Worm (Caenorhabditis elegans) whole organism, late embryonic: ENCODE measurements around the gene Y56A3A.7.

Experiments
- K02D7.2 ChIP-seq: sonication (generic microtip); optimal IDR thresholded peaks from 2 replicates; lab custom pipeline; 2017; ENCODE audit warnings: mild to moderate bottlenecking, missing genetic modification characterization, missing compliant biosample characterization
- K09A11.1 ChIP-seq: sonication (generic microtip); optimal IDR thresholded peaks from 2 replicates; lab custom pipeline; 2017; ENCODE audit warnings: antibody characterized with exemption, mild to moderate bottlenecking, missing genetic modification characterization, missing compliant biosample characterization; ENCODE audit not compliant: insufficient read depth
- T23F11.4 ChIP-seq: fragments of 200-800 bp; sonication (Bioruptor generic); optimal IDR thresholded peaks from 2 replicates; lab custom pipeline; 2018; ENCODE audit warnings: mild to moderate bottlenecking, missing genetic modification characterization, missing compliant biosample characterization
- ceh-31 ChIP-seq: sonication (generic microtip); optimal IDR thresholded peaks from 2 replicates; lab custom pipeline; 2016; ENCODE audit warnings: missing genetic modification characterization, missing compliant biosample characterization
- ceh-34 ChIP-seq: sonication (generic microtip); optimal IDR thresholded peaks from 2 replicates; lab custom pipeline; 2016; ENCODE audit warnings: mild to moderate bottlenecking, missing genetic modification characterization, missing compliant biosample characterization
- ceh-48 ChIP-seq: sonication (generic microtip); optimal IDR thresholded peaks from 2 replicates; lab custom pipeline; 2016; ENCODE audit warnings: missing genetic modification characterization, inconsistent platforms, missing compliant biosample characterization
- dmd-4 ChIP-seq: sonication (generic microtip); optimal IDR thresholded peaks from 2 replicates; lab custom pipeline; 2016; ENCODE audit warnings: borderline replicate concordance, missing genetic modification characterization, missing compliant biosample characterization
- dve-1 ChIP-seq: sonication (generic microtip); optimal IDR thresholded peaks from 2 replicates; lab custom pipeline; 2017; ENCODE audit warnings: antibody characterized with exemption, mild to moderate bottlenecking, missing genetic modification characterization, missing compliant biosample characterization
- elt-4 ChIP-seq: sonication (generic microtip); optimal IDR thresholded peaks from 2 replicates; lab custom pipeline; 2016; ENCODE audit warnings: missing genetic modification characterization, missing compliant biosample characterization
- ets-4 ChIP-seq: sonication (generic microtip); optimal IDR thresholded peaks from 2 replicates; lab custom pipeline; 2016; ENCODE audit warnings: missing genetic modification characterization, missing compliant biosample characterization
- eyg-1 ChIP-seq: sonication (generic microtip); optimal IDR thresholded peaks from 2 replicates; lab custom pipeline; 2016; ENCODE audit warnings: missing genotype, missing genetic modification characterization, missing compliant biosample characterization
- fkh-10 ChIP-seq: fragments of 150-350 bp; optimal IDR thresholded peaks from 2 replicates; lab custom pipeline; 2014; ENCODE audit warnings: missing biosample characterization, missing genetic modification reagents, missing genetic modification characterization
- fkh-6 ChIP-seq: sonication (generic microtip); optimal IDR thresholded peaks from 2 replicates; lab custom pipeline; 2016; ENCODE audit warnings: missing genetic modification characterization, missing compliant biosample characterization
- gmeb-2 ChIP-seq: sonication (generic microtip); optimal IDR thresholded peaks from 2 replicates; lab custom pipeline; 2016; ENCODE audit warnings: missing genetic modification characterization, inconsistent platforms, missing compliant biosample characterization
- hlh-15 ChIP-seq: sonication (generic microtip); optimal IDR thresholded peaks from 2 replicates; lab custom pipeline; 2016; ENCODE audit warnings: missing genetic modification characterization, missing compliant biosample characterization
- hlh-8 ChIP-seq: sonication (generic microtip); optimal IDR thresholded peaks from 2 replicates; lab custom pipeline; 2016; ENCODE audit warnings: missing genotype, missing genetic modification characterization, missing compliant biosample characterization
- nfya-1 ChIP-seq: sonication (generic microtip); optimal IDR thresholded peaks from 2 replicates; lab custom pipeline; 2017; ENCODE audit warnings: missing genetic modification characterization, mild to moderate bottlenecking, missing compliant biosample characterization, antibody characterized with exemption, moderate library complexity
- nhr-232 ChIP-seq: sonication (generic microtip); optimal IDR thresholded peaks from 2 replicates; lab custom pipeline; 2016; ENCODE audit warnings: missing genetic modification characterization, missing compliant biosample characterization
- npax-4 ChIP-seq: sonication (generic microtip); optimal IDR thresholded peaks from 2 replicates; lab custom pipeline; 2016; ENCODE audit warnings: missing genetic modification characterization, missing compliant biosample characterization
- odd-2 ChIP-seq: sonication (generic microtip); optimal IDR thresholded peaks from 2 replicates; lab custom pipeline; 2017; ENCODE audit warnings: antibody characterized with exemption, mild to moderate bottlenecking, missing genetic modification characterization, missing compliant biosample characterization
- pax-1 ChIP-seq: fragments of 150-350 bp; optimal IDR thresholded peaks from 2 replicates; lab custom pipeline; 2014; ENCODE audit warnings: missing biosample characterization, missing genetic modification characterization
- pha-4 ChIP-seq: fragments of 150-350 bp; optimal IDR thresholded peaks from 2 replicates; lab custom pipeline; 2018; ENCODE audit warnings: missing biosample characterization, missing genetic modification reagents, missing genetic modification characterization
- ref-2 ChIP-seq: sonication (generic microtip); optimal IDR thresholded peaks from 2 replicates; lab custom pipeline; 2016; ENCODE audit warnings: missing genetic modification characterization, missing compliant biosample characterization
- sdc-2 ChIP-seq: sonication (generic microtip); optimal IDR thresholded peaks from 2 replicates; lab custom pipeline; 2016; ENCODE audit warnings: missing genotype, missing genetic modification characterization, missing compliant biosample characterization
- unc-86 ChIP-seq: sonication (generic microtip); optimal IDR thresholded peaks from 2 replicates; lab custom pipeline; 2016; ENCODE audit warnings: missing genetic modification characterization, missing compliant biosample characterization
- ztf-16 ChIP-seq: sonication (generic microtip); optimal IDR thresholded peaks from 2 replicates; lab custom pipeline; 2017; ENCODE audit warnings: missing genetic modification characterization, missing compliant biosample characterization

Gene Y56A3A.7

DNA sequence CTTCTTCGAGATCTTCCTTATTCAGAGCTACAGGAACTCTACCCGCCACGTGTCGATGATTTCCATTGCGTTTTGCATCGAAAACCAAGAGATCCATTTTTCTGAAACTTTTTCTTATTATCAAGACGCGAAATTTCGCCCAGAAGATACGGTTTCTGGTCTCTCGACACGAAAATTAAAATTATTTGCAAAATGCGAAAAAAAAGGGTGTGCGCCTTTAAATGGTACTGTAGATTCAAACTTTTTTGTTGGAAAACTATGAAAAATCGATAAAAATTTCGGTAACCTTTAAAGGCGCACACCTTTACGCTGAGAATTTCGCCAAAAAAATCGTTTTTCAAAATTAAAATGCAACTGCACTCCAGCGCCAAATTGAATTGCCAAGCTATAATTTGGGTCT, 48.6 kb downstream of the Y56A3A.7 start, which contains the start of gene tsen-2:
tsen-2 (minus strand) TSS at position 101 of the 400 bp plus-strand sequence.
- no peak for TF ChIP-seq ceh-31 (tag; lab: Kevin White, UChicago)
- TF ChIP-seq npax-4, result no peak

- no peak for TF ChIP-seq pax-1
- TF ChIP-seq nfya-1 (tag; lab: Kevin White, UChicago), result peak; percentile 51
Measured at ce11 chrIII:11896652-11897051, 50.2 kb downstream of the Y56A3A.7 start.

DNA sequence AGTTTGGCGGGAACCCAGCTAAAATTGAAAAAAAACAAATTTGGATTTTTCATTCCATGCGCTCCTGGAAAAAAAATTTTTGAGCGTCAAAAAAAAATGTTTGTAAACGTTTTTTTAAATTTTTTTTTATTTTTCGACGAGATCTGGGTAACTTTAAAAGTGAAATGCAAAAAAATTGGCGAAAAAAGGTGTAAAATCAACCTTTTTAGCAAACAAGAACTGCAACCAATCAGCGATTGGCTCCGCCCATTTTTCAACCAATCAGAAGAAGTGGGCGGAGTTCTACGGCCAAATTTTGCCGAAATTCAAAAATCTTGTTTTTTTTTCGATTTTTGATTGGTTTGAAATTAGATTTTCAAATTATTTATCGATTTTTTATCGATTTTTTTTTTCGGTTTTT, 51.3 kb downstream of the Y56A3A.7 start:
- peak; percentile 72 for TF ChIP-seq nfya-1 (tag; lab: Kevin White, UChicago)
- TF ChIP-seq hlh-8 (tag; lab: Kevin White, UChicago), result no peak

ce11 chrIII:11892939-11893338, 53.9 kb downstream of the Y56A3A.7 start, which contains the start of gene Y56A3A.41:
Y56A3A.41 (minus strand) TSS chrIII:11893039.
- no peak for TF ChIP-seq dve-1 (tag; lab: Kevin White, UChicago)
- no peak for TF ChIP-seq fkh-6 (tag; lab: Kevin White, UChicago)
- TF ChIP-seq K09A11.1 (tag; lab: Kevin White, UChicago), result no peak
- TF ChIP-seq hlh-15 (tag; lab: Kevin White, UChicago), result no peak
- no peak for TF ChIP-seq odd-2 (tag; lab: Kevin White, UChicago)
- no peak for TF ChIP-seq fkh-10 (GFP tag; lab: Kevin White, UChicago)
- TF ChIP-seq dmd-4, result no peak
- TF ChIP-seq nhr-232, result no peak
- no peak for TF ChIP-seq ztf-16 (tag; lab: Kevin White, UChicago)
- no peak for TF ChIP-seq gmeb-2 (tag; lab: Kevin White, UChicago)
- TF ChIP-seq ets-4 (tag; lab: Kevin White, UChicago), result no peak
- TF ChIP-seq ref-2 (tag; lab: Kevin White, UChicago), result no peak
- TF ChIP-seq ceh-34 (tag; lab: Kevin White, UChicago), result no peak
- TF ChIP-seq, all 69 proteins: peak for 0

ce11 chrIII:11891335-11891734, 55.5 kb downstream of the Y56A3A.7 start, which contains the start of gene faah-5:
faah-5 (minus strand) TSS chrIII:11891435.
- TF ChIP-seq unc-86 (tag; lab: Kevin White, UChicago) (no peak), nfya-1 (tag; lab: Kevin White, UChicago) (no peak), sdc-2 (tag; lab: Kevin White, UChicago) (no peak), eyg-1 (tag; lab: Kevin White, UChicago) (no peak), pha-4 (no peak), T23F11.4 (GFP tag; lab: Kevin White, UChicago) (no peak), elt-4 (tag; lab: Kevin White, UChicago) (no peak), K02D7.2 (tag; lab: Kevin White, UChicago) (no peak), ceh-48 (tag; lab: Kevin White, UChicago) (no peak)
- TF ChIP-seq, all 69 proteins: peak for 0
